Worm (Caenorhabditis elegans): ENCODE measurements around the gene K07C5.2.

The K07C5.2 gene

DNA sequence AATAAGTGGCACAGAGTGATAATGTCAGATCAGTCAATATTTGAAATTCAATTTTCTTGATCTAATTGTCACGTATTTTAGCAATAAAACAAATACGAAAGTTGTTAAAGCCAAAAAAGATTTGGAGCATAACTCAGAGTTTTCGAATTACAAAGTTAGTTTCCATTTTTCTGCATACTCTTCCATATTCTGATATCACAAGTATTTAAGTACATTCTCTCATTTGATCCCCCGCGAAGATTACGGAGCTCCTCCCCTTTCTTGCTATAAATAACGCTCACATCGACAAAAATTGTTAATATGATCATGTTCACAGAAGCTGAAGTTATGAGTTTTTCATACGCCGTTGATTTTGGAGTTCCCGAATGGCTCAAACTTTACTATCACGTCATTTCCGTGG is 29.0 kb downstream of the K07C5.2 start, which contains the start of gene sri-20:
Gene sri-20, plus strand, starts transcription at position 301 of the 400 bp plus-strand sequence.
- TF ChIP-seq W03F9.2 (tag; optimal IDR thresholded peaks at IDR 0.05) (no peak), dao-5 (tag; optimal IDR thresholded peaks at IDR 0.05) (no peak), him-1 (tag; optimal IDR thresholded peaks at IDR 0.05) (no peak)

DNA sequence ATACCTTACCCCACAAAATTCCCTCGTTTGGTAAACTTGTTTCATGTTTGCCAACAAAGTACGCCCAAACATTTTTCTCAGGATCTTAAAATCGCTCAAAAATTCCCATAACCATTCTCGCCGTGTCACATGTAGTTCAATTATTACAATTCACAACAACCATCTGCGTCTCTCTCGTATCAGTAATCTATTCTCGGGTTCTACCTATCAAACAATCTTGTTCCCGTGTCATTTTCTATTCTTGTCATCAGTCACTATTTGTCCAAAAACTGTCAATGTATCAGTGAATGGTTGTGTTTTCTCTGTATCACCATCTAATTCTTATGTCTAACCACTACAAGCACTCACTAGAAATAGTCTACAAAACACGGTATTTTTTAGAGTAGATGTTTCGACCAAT is 31.9 kb downstream of the K07C5.2 start:
- TF ChIP-seq W03F9.2 (tag; optimal IDR thresholded peaks at IDR 0.05) (no peak), dao-5 (tag; optimal IDR thresholded peaks at IDR 0.05) (no peak), him-1 (tag; optimal IDR thresholded peaks at IDR 0.05) (no peak)

DNA sequence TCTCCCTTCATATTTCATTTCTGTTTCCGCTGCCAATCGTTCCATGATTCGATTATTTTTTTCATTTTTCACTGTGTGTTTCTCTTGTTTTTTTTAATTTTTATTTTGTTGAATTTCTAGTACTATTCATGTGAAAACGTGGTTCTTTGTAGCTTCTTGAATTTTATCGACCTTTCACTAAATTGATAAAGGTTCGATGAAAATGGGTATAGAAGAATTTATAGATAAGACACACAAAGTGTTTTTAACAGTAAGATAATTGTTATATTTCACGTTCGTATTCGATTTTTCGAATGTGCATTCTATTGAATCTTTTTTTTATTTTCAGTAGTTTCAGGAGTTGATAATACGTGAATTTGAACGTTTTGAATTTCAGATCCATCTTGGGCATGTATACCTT is 32.7 kb downstream of the K07C5.2 start, which contains the start of gene ugt-49:
Gene ugt-49, plus strand, starts transcription at position 371 of the 400 bp plus-strand sequence.
- TF ChIP-seq dao-5 (tag; optimal IDR thresholded peaks at IDR 0.05), result no peak
- TF ChIP-seq W03F9.2 (tag; optimal IDR thresholded peaks at IDR 0.05), result no peak
- no peak for TF ChIP-seq him-1 (tag; optimal IDR thresholded peaks at IDR 0.05)

DNA sequence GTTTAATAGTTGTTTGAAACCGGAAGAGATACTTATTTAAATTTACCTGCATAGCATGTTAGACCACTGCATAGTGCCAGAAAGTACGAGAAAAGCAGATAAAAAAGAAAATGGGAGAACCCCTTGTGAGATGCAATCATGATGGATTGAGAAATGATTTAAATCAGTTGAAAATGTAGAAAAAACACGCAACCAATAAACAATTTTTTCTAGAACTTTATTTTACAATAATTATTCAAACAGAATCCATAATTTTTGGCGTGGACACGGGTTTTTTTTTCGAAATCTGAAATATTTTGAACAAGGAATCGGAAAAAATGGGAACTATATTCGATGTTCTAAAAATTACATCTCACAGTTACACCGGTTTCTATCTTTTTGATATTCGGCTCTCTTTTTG is 40.0 kb downstream of the K07C5.2 start, which contains the start of gene AC3.12:
Gene AC3.12, minus strand, starts transcription at position 101 of the 400 bp plus-strand sequence.
- no peak for TF ChIP-seq dao-5 (tag; optimal IDR thresholded peaks at IDR 0.05)
- TF ChIP-seq him-1 (tag; optimal IDR thresholded peaks at IDR 0.05), result no peak
- no peak for TF ChIP-seq W03F9.2 (tag; optimal IDR thresholded peaks at IDR 0.05)

DNA sequence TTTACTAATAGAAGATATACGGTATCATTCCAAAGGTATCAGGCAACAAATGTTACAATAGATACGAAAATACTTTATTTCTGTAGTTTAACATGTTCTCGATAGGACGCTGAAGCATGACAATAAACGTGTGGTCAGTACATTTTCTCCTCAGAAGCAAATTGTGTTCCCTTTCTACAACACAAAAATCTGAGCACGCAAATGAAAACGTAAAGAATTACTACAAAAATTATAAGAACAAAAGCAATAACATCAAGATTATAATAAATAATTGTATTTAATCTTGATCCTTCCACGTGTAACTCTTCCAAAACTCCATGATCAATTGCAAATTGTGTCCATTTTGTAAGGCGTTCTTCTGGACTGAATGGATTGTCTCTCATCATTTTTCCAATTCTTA is 40.5 kb downstream of the K07C5.2 start:
- TF ChIP-seq dao-5 (tag; optimal IDR thresholded peaks at IDR 0.05) (no peak), W03F9.2 (tag; optimal IDR thresholded peaks at IDR 0.05) (no peak), him-1 (tag; optimal IDR thresholded peaks at IDR 0.05) (no peak)

DNA sequence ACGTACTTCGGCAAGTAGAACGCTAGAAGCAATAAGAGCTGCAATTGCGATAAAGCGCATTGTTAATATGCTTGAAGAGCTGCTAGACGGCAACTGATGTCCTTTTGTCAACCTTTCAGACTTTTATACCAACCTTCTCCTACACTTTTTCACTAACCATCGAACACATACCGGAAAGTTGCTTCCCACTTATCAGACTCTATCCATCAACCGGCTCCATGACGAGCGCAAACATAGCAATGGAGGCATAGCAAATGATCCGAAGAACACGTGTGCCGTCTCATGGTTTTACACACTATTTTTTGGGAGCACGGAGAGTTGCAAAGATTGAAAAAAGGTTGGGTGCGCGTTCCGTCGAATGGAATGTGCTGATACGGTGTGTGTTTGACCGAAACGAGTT is 42.4 kb downstream of the K07C5.2 start, which contains the start of gene abu-1:
Gene abu-1, minus strand, starts transcription at position 101 of the 400 bp plus-strand sequence.
- TF ChIP-seq W03F9.2 (tag; optimal IDR thresholded peaks at IDR 0.05), result no peak
- no peak for TF ChIP-seq dao-5 (tag; optimal IDR thresholded peaks at IDR 0.05)
- no peak for TF ChIP-seq him-1 (tag; optimal IDR thresholded peaks at IDR 0.05)

DNA sequence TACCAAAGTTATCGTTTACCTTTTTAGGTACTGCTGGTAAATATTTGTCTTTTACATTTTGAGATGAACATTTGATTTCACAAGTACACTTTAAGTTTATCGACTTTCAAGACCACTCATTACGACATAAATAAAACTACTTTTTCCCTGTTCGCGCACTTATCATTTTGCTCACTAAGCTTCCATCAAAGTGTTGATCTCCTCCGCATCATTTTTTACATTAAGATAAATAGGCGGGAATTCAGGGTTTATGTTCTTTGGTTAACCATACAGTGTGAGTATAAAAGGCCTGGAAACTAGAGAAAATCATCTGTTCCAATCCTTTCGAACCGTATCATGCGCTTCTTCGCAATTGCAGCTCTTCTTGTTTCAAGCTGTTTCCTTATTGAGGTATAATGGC is 42.8 kb downstream of the K07C5.2 start, which contains the start of gene pqn-2:
Gene pqn-2, plus strand, starts transcription at position 301 of the 400 bp plus-strand sequence.
- TF ChIP-seq W03F9.2 (tag; optimal IDR thresholded peaks at IDR 0.05), result no peak
- no peak for TF ChIP-seq him-1 (tag; optimal IDR thresholded peaks at IDR 0.05)
- no peak for TF ChIP-seq dao-5 (tag; optimal IDR thresholded peaks at IDR 0.05)

DNA sequence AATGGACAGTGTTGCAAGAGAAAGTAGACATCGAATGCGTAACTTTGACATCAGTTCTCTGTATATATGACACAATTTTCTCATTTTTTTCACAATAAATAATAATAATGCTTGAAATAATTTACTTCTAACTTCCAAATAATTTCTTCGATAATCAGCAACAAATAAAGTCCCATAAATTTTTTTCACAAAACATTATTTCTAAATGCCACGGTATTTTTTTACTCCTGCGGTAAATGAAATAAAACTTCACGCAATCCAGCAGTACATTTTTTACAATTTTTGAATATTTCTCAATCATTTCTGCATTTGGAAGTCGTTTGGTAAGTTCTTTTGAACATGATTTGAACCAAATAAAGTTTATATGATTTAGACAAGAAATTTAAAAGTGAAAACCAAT is 44.6 kb downstream of the K07C5.2 start, which contains the start of gene spe-10:
Gene spe-10, plus strand, starts transcription at position 301 of the 400 bp plus-strand sequence.
- TF ChIP-seq him-1 (tag; optimal IDR thresholded peaks at IDR 0.05) (no peak), dao-5 (tag; optimal IDR thresholded peaks at IDR 0.05) (no peak), W03F9.2 (tag; optimal IDR thresholded peaks at IDR 0.05) (no peak)

DNA sequence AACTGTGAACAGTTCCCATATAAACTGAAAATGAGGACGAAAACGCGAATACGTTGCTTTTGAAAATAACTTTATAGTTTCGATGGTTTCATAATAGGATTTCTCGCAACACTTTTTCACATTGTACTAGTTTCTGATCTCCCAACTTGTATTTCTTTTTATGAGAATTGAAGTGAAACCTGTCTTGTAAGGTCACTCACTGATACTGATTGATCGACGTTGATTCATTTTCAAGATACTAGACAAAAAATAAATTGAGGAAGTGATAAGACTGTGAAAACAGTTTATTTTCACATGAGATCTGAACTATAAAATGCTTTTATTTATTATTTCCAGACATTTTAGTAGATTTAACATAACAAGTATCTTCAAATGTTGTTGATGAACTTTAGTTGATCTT is 48.1 kb downstream of the K07C5.2 start:
- TF ChIP-seq W03F9.2 (tag; optimal IDR thresholded peaks at IDR 0.05), result no peak
- no peak for TF ChIP-seq dao-5 (tag; optimal IDR thresholded peaks at IDR 0.05)
- TF ChIP-seq him-1 (tag; optimal IDR thresholded peaks at IDR 0.05), result no peak

DNA sequence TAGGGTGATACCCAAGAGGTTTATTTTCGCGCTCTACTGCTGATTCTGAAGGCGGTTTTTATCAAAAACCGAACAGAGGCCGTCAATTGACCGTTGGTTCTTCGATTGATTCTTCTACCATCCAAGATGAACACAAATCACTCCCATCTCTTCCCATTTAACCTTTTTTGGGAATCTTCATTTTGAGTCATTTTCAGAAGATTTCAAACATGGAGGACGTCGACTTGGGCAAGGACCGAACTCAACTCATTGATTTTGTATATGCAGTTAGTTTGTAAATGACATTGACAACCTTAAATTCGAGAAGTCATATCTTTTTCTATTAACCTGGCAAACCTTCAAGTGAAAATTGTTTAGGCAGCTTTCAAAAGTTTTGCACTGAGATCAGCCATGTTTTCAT is 49.0 kb downstream of the K07C5.2 start, which contains the start of gene AC3.5:
Gene AC3.5, plus strand, starts transcription at position 210 of the 400 bp plus-strand sequence.
- TF ChIP-seq him-1 (tag; optimal IDR thresholded peaks at IDR 0.05), result no peak
- TF ChIP-seq W03F9.2 (tag; optimal IDR thresholded peaks at IDR 0.05), result no peak
- TF ChIP-seq dao-5 (tag; optimal IDR thresholded peaks at IDR 0.05), result no peak

Measured in whole organism, L4/young adult.